Worm (Caenorhabditis elegans) whole organism, midembryonic: ENCODE measurements around the gene F38B7.10.

Source experiments
- cog-1 ChIP-seq: sonication (generic microtip); optimal IDR thresholded peaks from 2 replicates; lab custom pipeline; 2016; ENCODE audit warnings: missing genetic modification characterization, missing compliant biosample characterization
- flt-1 ChIP-seq: fragments of 200-800 bp; sonication (Bioruptor generic); IDR thresholded peaks from 2 replicates; pipeline ENCODE4 v1.3.6; 2022; ENCODE audit warnings: missing genetic modification characterization, missing compliant biosample characterization
- klf-2 ChIP-seq: fragments of 200-800 bp; sonication (Bioruptor generic); conservative IDR thresholded peaks from 2 replicates; pipeline ENCODE4 v1.3.6; 2022; ENCODE audit warnings: missing genetic modification reagents, missing genetic modification characterization, missing compliant biosample characterization
- ref-1 ChIP-seq: fragments of 200-800 bp; sonication (Bioruptor generic); conservative IDR thresholded peaks from 2 replicates; pipeline ENCODE4 v1.3.6; 2022; ENCODE audit warnings: missing genetic modification reagents, missing genetic modification characterization, missing compliant biosample characterization
- ztf-29 ChIP-seq: fragments of 200-800 bp; sonication (Bioruptor generic); IDR thresholded peaks from 2 replicates; pipeline ENCODE4 v1.3.6; 2022; ENCODE audit warnings: missing genetic modification reagents, missing genetic modification characterization, missing compliant biosample characterization

DNA sequence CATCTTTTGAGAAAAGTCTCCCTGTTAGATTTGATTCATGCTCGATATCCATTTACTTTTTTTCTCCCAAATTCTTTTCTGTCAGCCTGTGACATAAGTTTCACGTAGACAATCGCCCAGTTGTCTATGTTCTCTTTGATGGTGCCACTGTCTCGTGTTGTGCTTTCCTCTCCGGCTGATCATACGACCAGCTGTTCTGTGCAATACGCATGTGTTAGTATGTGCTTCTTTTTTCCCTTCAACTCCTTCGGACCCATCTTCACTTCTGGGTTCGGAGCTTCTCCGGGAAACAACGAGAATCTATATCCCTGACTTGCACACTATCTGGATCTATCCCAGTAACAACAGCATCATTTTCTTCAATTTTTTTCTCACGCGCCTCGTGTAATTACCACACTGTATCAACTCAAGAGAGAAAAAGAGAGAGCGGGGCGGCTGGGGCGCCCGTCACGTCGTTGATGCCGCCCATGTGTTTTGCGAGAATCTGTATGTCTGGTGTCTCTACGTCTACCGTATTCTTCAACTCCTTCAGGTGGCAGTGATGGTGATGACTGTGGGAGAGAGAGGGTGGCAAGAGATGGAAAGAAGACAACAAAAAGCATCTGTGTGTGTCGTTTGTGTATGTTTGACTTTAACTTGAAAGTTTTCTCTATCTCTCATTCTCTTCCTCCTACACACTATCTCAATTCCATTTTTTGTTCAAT, 13.3 kb upstream of the F38B7.10 start:
- TF ChIP-seq klf-2 (GFP tag; lab: Robert Waterston, UW): no peak
- no peak for TF ChIP-seq ref-1
- TF ChIP-seq ztf-29 (GFP tag; lab: Robert Waterston, UW): no peak
- TF ChIP-seq flt-1: no peak
- no peak for TF ChIP-seq cog-1
